Fruit fly (Drosophila melanogaster): ENCODE data around the gene Hacd1.

The Hacd1 gene

DNA sequence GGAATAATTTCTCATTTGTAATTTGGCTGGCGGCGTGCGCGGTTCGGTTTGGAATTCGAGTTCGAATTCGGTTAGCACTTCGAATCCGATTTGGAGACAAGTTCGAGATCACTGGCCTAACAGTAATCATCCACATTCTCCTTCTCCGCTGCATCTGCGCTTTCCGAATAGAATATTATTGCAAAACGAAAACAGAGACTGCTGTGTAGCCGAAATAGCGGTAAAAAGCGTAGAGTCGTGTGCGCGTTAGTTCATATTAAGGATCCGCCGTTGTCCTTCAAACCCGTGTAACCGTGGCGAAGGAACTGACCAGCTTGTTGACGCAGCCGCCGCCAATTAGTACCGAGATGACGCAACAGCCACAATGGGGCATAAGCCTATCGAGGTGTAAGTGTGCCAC lies 25.4 kb upstream of the Hacd1 start, which contains the start of gene dmGlut:
Gene dmGlut (plus strand): TSS at position 4 of the 400 bp plus-strand sequence.
- no peak for TF ChIP-seq dsf (GFP tag; optimal IDR thresholded peaks at IDR 0.05; ENCODE audit: borderline replicate concordance)
- no peak for TF ChIP-seq dl (GFP tag; optimal IDR thresholded peaks at IDR 0.05; ENCODE audit: insufficient read depth in 1 of 2, partially characterized antibody in 2 of 2)
- no peak for TF ChIP-seq psq (GFP tag; optimal IDR thresholded peaks at IDR 0.05)
- no peak for TF ChIP-seq CrebA (GFP tag; optimal IDR thresholded peaks at IDR 0.05; ENCODE audit: borderline replicate concordance)
- TF ChIP-seq Dfd (GFP tag; optimal IDR thresholded peaks at IDR 0.05): no peak
- no peak for TF ChIP-seq sage (GFP tag; optimal IDR thresholded peaks at IDR 0.05)
- no peak for TF ChIP-seq Hr78 (GFP tag; optimal IDR thresholded peaks at IDR 0.05)
- TF ChIP-seq br (GFP tag; optimal IDR thresholded peaks at IDR 0.05): no peak
- no peak for TF ChIP-seq Hr83 (GFP tag; optimal IDR thresholded peaks at IDR 0.05; ENCODE audit: poor library complexity, severe bottlenecking)
- no peak for TF ChIP-seq N (GFP tag; optimal IDR thresholded peaks at IDR 0.05)
- TF ChIP-seq Sp1 (GFP tag; optimal IDR thresholded peaks at IDR 0.05): no peak
- TF ChIP-seq Mio (GFP tag; optimal IDR thresholded peaks at IDR 0.05): no peak
- no peak for TF ChIP-seq Dif (GFP tag; optimal IDR thresholded peaks at IDR 0.05; ENCODE audit: partially characterized antibody)
- TF ChIP-seq Abd-B (GFP tag; optimal IDR thresholded peaks at IDR 0.05): no peak
- TF ChIP-seq rgr (GFP tag; optimal IDR thresholded peaks at IDR 0.05): no peak
- TF ChIP-seq fru (GFP tag; optimal IDR thresholded peaks at IDR 0.05): no peak

dm6 chr2L:12026458-12027431 lies 24.7 kb upstream of the Hacd1 start:
- peak; percentile 35 for TF ChIP-seq CG9705 (GFP tag; optimal IDR thresholded peaks at IDR 0.05)
- TF ChIP-seq woc (GFP tag; optimal IDR thresholded peaks at IDR 0.05): peak; percentile 2
- TF ChIP-seq psq (GFP tag; optimal IDR thresholded peaks at IDR 0.05): peak; percentile 68
- peak; percentile 41 for TF ChIP-seq brk (GFP tag; optimal IDR thresholded peaks at IDR 0.05)
- peak; percentile 3 for TF ChIP-seq sage (GFP tag; optimal IDR thresholded peaks at IDR 0.05)
- no peak for TF ChIP-seq dsf (GFP tag; optimal IDR thresholded peaks at IDR 0.05; ENCODE audit: borderline replicate concordance)
- TF ChIP-seq HLH106 (tag; optimal IDR thresholded peaks at IDR 0.05): peak; percentile 76
- peak; percentile 78 for TF ChIP-seq Sp1 (GFP tag; optimal IDR thresholded peaks at IDR 0.05)
- TF ChIP-seq Hnf4 (GFP tag; optimal IDR thresholded peaks at IDR 0.05): peak; percentile 62
- peak; percentile 72 for TF ChIP-seq dmrt93B (GFP tag; optimal IDR thresholded peaks at IDR 0.05)
- peak; percentile 70 for TF ChIP-seq rgr (GFP tag; optimal IDR thresholded peaks at IDR 0.05)
- no peak for TF ChIP-seq CrebA (GFP tag; optimal IDR thresholded peaks at IDR 0.05; ENCODE audit: borderline replicate concordance)
- TF ChIP-seq Vsx2 (GFP tag; optimal IDR thresholded peaks at IDR 0.05; ENCODE audit: partially characterized antibody): peak; percentile 31
- no peak for TF ChIP-seq lola (GFP tag; optimal IDR thresholded peaks at IDR 0.05)
- TF ChIP-seq h (GFP tag; optimal IDR thresholded peaks at IDR 0.05): peak; percentile 36
- TF ChIP-seq Hr78 (GFP tag; optimal IDR thresholded peaks at IDR 0.05): no peak
- TF ChIP-seq Hr83 (GFP tag; optimal IDR thresholded peaks at IDR 0.05; ENCODE audit: poor library complexity, severe bottlenecking): no peak
- no peak for TF ChIP-seq Dfd (GFP tag; optimal IDR thresholded peaks at IDR 0.05)
- peak; percentile 56 for TF ChIP-seq fru (GFP tag; optimal IDR thresholded peaks at IDR 0.05)
- peak; percentile 59 for TF ChIP-seq OdsH (GFP tag; optimal IDR thresholded peaks at IDR 0.05)
- no peak for TF ChIP-seq GATAd (GFP tag; optimal IDR thresholded peaks at IDR 0.05)
- TF ChIP-seq foxo (GFP tag; optimal IDR thresholded peaks at IDR 0.05): peak in 1 of 2 experiments; percentile 77
- TF ChIP-seq Rel (GFP tag; optimal IDR thresholded peaks at IDR 0.05): no peak
- peak; percentile 29 for TF ChIP-seq Rel (tag; optimal IDR thresholded peaks at IDR 0.05)
- no peak for TF ChIP-seq usp (GFP tag; optimal IDR thresholded peaks at IDR 0.05)
- peak; percentile 61 for TF ChIP-seq br (GFP tag; optimal IDR thresholded peaks at IDR 0.05)
- peak; percentile 3 for TF ChIP-seq sv (GFP tag; optimal IDR thresholded peaks at IDR 0.05)
- TF ChIP-seq CG32264 (GFP tag; optimal IDR thresholded peaks at IDR 0.05): peak; percentile 2
- peak; percentile 68 for TF ChIP-seq ey (GFP tag; optimal IDR thresholded peaks at IDR 0.05)

- TF ChIP-seq OdsH (GFP tag; optimal IDR thresholded peaks at IDR 0.05) (no peak), ey (GFP tag; optimal IDR thresholded peaks at IDR 0.05) (peak; percentile 34), Sp1 (GFP tag; optimal IDR thresholded peaks at IDR 0.05) (peak; percentile 49), Hnf4 (GFP tag; optimal IDR thresholded peaks at IDR 0.05) (peak; percentile 19), dsf (GFP tag; optimal IDR thresholded peaks at IDR 0.05; ENCODE audit: borderline replicate concordance) (no peak), brk (GFP tag; optimal IDR thresholded peaks at IDR 0.05) (no peak), foxo (GFP tag; optimal IDR thresholded peaks at IDR 0.05) (peak in 1 of 2 experiments; percentile 15), N (GFP tag; optimal IDR thresholded peaks at IDR 0.05) (no peak), rgr (GFP tag; optimal IDR thresholded peaks at IDR 0.05) (peak; percentile 49), woc (GFP tag; optimal IDR thresholded peaks at IDR 0.05) (peak; percentile 48), br (GFP tag; optimal IDR thresholded peaks at IDR 0.05) (peak; percentile 33), jim (GFP tag; optimal IDR thresholded peaks at IDR 0.05) (no peak), Rel (GFP tag; optimal IDR thresholded peaks at IDR 0.05) (no peak), Rel (tag; optimal IDR thresholded peaks at IDR 0.05) (no peak), sv (GFP tag; optimal IDR thresholded peaks at IDR 0.05) (no peak), Mio (GFP tag; optimal IDR thresholded peaks at IDR 0.05) (no peak), psq (GFP tag; optimal IDR thresholded peaks at IDR 0.05) (peak; percentile 35), Jra (GFP tag; optimal IDR thresholded peaks at IDR 0.05) (no peak), CG32264 (GFP tag; optimal IDR thresholded peaks at IDR 0.05) (no peak), lola (GFP tag; optimal IDR thresholded peaks at IDR 0.05) (no peak), CG9705 (GFP tag; optimal IDR thresholded peaks at IDR 0.05) (peak; percentile 7), Dif (GFP tag; optimal IDR thresholded peaks at IDR 0.05; ENCODE audit: partially characterized antibody) (no peak), Vsx2 (GFP tag; optimal IDR thresholded peaks at IDR 0.05; ENCODE audit: partially characterized antibody) (no peak), HLH106 (tag; optimal IDR thresholded peaks at IDR 0.05) (peak; percentile 41)
These were observed 23.4 kb upstream of the Hacd1 start for dm6 chr2L:12025505-12025904.
